Fruit fly (Drosophila melanogaster) whole organism, pupa: ENCODE data around the gene CG32655.

Source experiments
- CG10348 ChIP-seq: fragments of 200-800 bp; sonication (Bioruptor generic); IDR thresholded peaks from 2 replicates; pipeline ENCODE4 v1.3.6; 2022; ENCODE audit warnings: missing biosample characterization, missing genetic modification characterization
- CG12605 ChIP-seq: fragments of 200-800 bp; sonication (Bioruptor generic); IDR thresholded peaks from 2 replicates; pipeline ENCODE4 v1.3.6; 2022; ENCODE audit warnings: missing biosample characterization, missing genetic modification characterization
- CG13204 ChIP-seq: fragments of 200-800 bp; sonication (Bioruptor generic); optimal IDR thresholded peaks from 2 replicates; lab custom pipeline; 2018; ENCODE audit warnings: missing biosample characterization, mild to moderate bottlenecking, missing genetic modification characterization, moderate library complexity
- CG14655 ChIP-seq: fragments of 200-800 bp; sonication (Bioruptor generic); optimal IDR thresholded peaks from 3 replicates; lab custom pipeline; 2017; ENCODE audit warnings: mild to moderate bottlenecking, missing biosample characterization, missing genetic modification reagents, missing genetic modification characterization
- CG15710 ChIP-seq: fragments of 200-800 bp; sonication (Bioruptor generic); optimal IDR thresholded peaks from 2 replicates; lab custom pipeline; 2018; ENCODE audit warnings: missing biosample characterization, mild to moderate bottlenecking, missing genetic modification characterization, moderate library complexity
- CG17806 ChIP-seq: fragments of 200-800 bp; sonication (Bioruptor generic); optimal IDR thresholded peaks from 2 replicates; lab custom pipeline; 2018; ENCODE audit warnings: missing biosample characterization, mild to moderate bottlenecking, missing genetic modification characterization, moderate library complexity
- CG32121 ChIP-seq: fragments of 200-800 bp; sonication (Bioruptor generic); IDR thresholded peaks from 2 replicates; pipeline ENCODE4 v1.3.6; 2022; ENCODE audit warnings: missing biosample characterization, missing genetic modification characterization
- CG34367 ChIP-seq: fragments of 200-800 bp; sonication (Bioruptor generic); optimal IDR thresholded peaks from 2 replicates; lab custom pipeline; 2018; ENCODE audit warnings: missing biosample characterization, mild to moderate bottlenecking, missing genetic modification characterization
- CG4496 ChIP-seq: fragments of 200-800 bp; sonication (Bioruptor generic); IDR thresholded peaks from 3 replicates; pipeline ENCODE4 v1.3.6; 2022; ENCODE audit warnings: missing biosample characterization, missing genetic modification characterization
- CG8159 ChIP-seq: fragments of 200-800 bp; sonication (Bioruptor generic); optimal IDR thresholded peaks from 3 replicates; lab custom pipeline; 2018; ENCODE audit warnings: missing biosample characterization, mild to moderate bottlenecking, missing genetic modification characterization, moderate library complexity
- CG8301 ChIP-seq: fragments of 200-800 bp; sonication (Bioruptor generic); optimal IDR thresholded peaks from 2 replicates; lab custom pipeline; 2018; ENCODE audit warnings: missing biosample characterization, mild to moderate bottlenecking, missing genetic modification characterization
- CG9948 ChIP-seq: fragments of 200-800 bp; sonication (Bioruptor generic); optimal IDR thresholded peaks from 2 replicates; lab custom pipeline; 2018; ENCODE audit warnings: missing biosample characterization, mild to moderate bottlenecking, missing genetic modification characterization, moderate library complexity
- D1 ChIP-seq: fragments of 200-800 bp; sonication (Bioruptor generic); optimal IDR thresholded peaks from 2 replicates; lab custom pipeline; 2018; ENCODE audit warnings: missing biosample characterization, mild to moderate bottlenecking, missing genetic modification characterization, moderate library complexity
- EcR ChIP-seq: fragments of 200-800 bp; sonication (Bioruptor generic); optimal IDR thresholded peaks from 3 replicates; lab custom pipeline; 2019; ENCODE audit warnings: missing biosample characterization, missing genetic modification characterization, mild to moderate bottlenecking, moderate library complexity, missing genetic modification reagents
- Ets98B ChIP-seq: fragments of 200-800 bp; sonication (Bioruptor generic); IDR thresholded peaks from 2 replicates; pipeline ENCODE4 v1.3.6; 2022; ENCODE audit warnings: missing biosample characterization, missing genetic modification characterization
- Pif1A ChIP-seq: fragments of 200-800 bp; sonication (Bioruptor generic); optimal IDR thresholded peaks from 3 replicates; lab custom pipeline; 2016; ENCODE audit warnings: missing biosample characterization, missing genetic modification characterization
- Pif1B ChIP-seq: fragments of 200-800 bp; sonication (Bioruptor generic); optimal IDR thresholded peaks from 3 replicates; lab custom pipeline; 2016; ENCODE audit warnings: missing biosample characterization, missing genetic modification characterization
- Snoo ChIP-seq: fragments of 200-800 bp; sonication (Bioruptor generic); optimal IDR thresholded peaks from 3 replicates; lab custom pipeline; 2017; ENCODE audit warnings: missing biosample characterization, mild to moderate bottlenecking, missing genetic modification characterization, inconsistent platforms
- fd96Ca ChIP-seq: fragments of 200-800 bp; sonication (Bioruptor generic); IDR thresholded peaks from 3 replicates; pipeline ENCODE4 v1.3.6; 2022; ENCODE audit warnings: missing biosample characterization, missing genetic modification characterization
- gl ChIP-seq: fragments of 200-800 bp; sonication (Bioruptor generic); optimal IDR thresholded peaks from 2 replicates; lab custom pipeline; 2018; ENCODE audit warnings: missing biosample characterization, mild to moderate bottlenecking, missing genetic modification characterization
- rn ChIP-seq: fragments of 200-800 bp; sonication (Bioruptor generic); IDR thresholded peaks from 2 replicates; pipeline ENCODE4 v1.3.6; 2022; ENCODE audit warnings: missing biosample characterization, missing genetic modification characterization

CG32655 gene

DNA sequence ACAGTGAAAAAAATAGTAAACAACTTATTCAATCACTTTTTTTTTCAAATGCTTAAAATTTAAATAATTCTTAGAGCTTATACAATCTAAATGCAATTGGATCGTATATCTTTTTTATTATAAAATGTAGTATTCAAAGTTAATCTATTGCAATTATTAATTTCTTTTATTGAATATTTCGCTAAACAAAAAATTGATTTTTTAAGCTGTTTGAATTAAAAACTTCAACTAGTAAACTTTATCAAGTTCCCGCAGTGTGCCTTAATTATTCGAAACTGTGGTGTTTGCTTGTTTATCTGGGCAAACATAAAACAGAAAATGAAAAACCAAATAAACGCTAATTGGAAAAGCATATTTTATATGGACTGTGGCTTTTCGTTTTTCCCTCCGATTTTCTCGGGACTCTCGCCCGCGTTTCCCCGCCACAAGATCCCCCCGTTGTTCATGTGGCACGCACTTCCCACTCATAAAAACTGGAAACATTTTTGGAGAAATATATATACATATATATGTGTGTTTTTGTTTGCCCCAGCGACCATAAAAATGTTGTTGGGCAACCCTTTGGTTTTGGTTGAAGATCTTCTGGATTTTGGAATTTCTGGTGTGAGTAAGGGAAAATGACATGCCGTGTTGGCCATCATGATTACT, 10.2 kb downstream of the CG32655 start:
- TF ChIP-seq Snoo (tag; lab: Kevin White, UChicago), result no peak
- no peak for TF ChIP-seq rn
- TF ChIP-seq CG8159 (tag; lab: Kevin White, UChicago), result no peak
- no peak for TF ChIP-seq CG12605 (GFP tag; lab: Robert Waterston, UW)
- no peak for TF ChIP-seq CG13204 (GFP tag; lab: Kevin White, UChicago)
- TF ChIP-seq Ets98B (GFP tag; lab: Robert Waterston, UW), result no peak
- TF ChIP-seq gl, result no peak
- TF ChIP-seq CG14655 (GFP tag; lab: Kevin White, UChicago), result no peak
- TF ChIP-seq EcR (GFP tag; lab: Kevin White, UChicago), result no peak
- TF ChIP-seq CG10348 (GFP tag; lab: Robert Waterston, UW), result no peak
- no peak for TF ChIP-seq fd96Ca (GFP tag; lab: Robert Waterston, UW)
- TF ChIP-seq CG4496 (GFP tag; lab: Robert Waterston, UW), result no peak
- no peak for TF ChIP-seq D1 (tag; lab: Kevin White, UChicago)
- TF ChIP-seq CG17806 (tag; lab: Kevin White, UChicago), result no peak
- no peak for TF ChIP-seq CG34367 (tag; lab: Kevin White, UChicago)
- no peak for TF ChIP-seq CG9948 (tag; lab: Kevin White, UChicago)
- no peak for TF ChIP-seq Pif1A (GFP tag; lab: Kevin White, UChicago)
- no peak for TF ChIP-seq CG32121
- no peak for TF ChIP-seq Pif1B (GFP tag; lab: Kevin White, UChicago)
- no peak for TF ChIP-seq CG8301 (tag; lab: Kevin White, UChicago)
- TF ChIP-seq, all 21 proteins: peak for 0

DNA sequence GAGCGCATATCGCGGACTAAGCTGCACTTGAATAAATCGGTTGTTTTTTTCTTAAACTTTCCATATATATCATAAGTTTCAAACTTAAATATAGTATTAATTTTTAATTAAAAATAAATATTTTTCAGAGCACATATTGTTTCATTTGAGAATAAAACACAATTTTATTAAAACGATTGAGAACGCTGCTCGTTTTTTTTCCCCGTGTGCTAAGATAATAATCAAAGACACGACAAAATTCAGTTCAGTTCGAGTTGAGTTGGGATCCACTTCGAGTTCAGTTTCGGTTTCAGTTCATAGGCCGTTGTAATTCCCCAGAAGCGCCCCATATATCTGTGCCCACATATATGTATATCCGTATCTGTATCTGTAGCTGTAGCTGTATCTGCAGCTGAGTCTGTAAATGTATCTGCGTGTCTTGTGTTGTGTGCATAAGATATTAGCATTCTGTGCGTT, 12.8 kb downstream of the CG32655 start:
- peak; percentile 50 for TF ChIP-seq Pif1A (GFP tag; lab: Kevin White, UChicago)
- TF ChIP-seq D1 (tag; lab: Kevin White, UChicago), result no peak
- 0 out of 3 replicates have a peak, but pooled peaks have one; percentile 31 for TF ChIP-seq fd96Ca (GFP tag; lab: Robert Waterston, UW)
- TF ChIP-seq CG15710 (tag; lab: Kevin White, UChicago), result peak; percentile 63
- no peak for TF ChIP-seq Ets98B (GFP tag; lab: Robert Waterston, UW)
- no peak for TF ChIP-seq CG13204 (GFP tag; lab: Kevin White, UChicago)
- no peak for TF ChIP-seq CG12605 (GFP tag; lab: Robert Waterston, UW)
- TF ChIP-seq CG8301 (tag; lab: Kevin White, UChicago), result peak; percentile 29
- peak; percentile 42 for TF ChIP-seq Pif1B (GFP tag; lab: Kevin White, UChicago)
- TF ChIP-seq CG4496 (GFP tag; lab: Robert Waterston, UW), result peak; percentile 58; the same call in 2 of the 3 replicates
- TF ChIP-seq CG9948 (tag; lab: Kevin White, UChicago), result peak; percentile 73
- TF ChIP-seq gl, result peak; percentile 13
- peak; percentile 34 for TF ChIP-seq EcR (GFP tag; lab: Kevin White, UChicago)
- TF ChIP-seq Snoo (tag; lab: Kevin White, UChicago), result peak; percentile 52
- no peak for TF ChIP-seq rn
- no peak for TF ChIP-seq CG32121
- peak; percentile 58 for TF ChIP-seq CG14655 (GFP tag; lab: Kevin White, UChicago)
- peak; percentile 70 for TF ChIP-seq CG17806 (tag; lab: Kevin White, UChicago)
- TF ChIP-seq CG34367 (tag; lab: Kevin White, UChicago), result peak; percentile 46
- TF ChIP-seq CG8159 (tag; lab: Kevin White, UChicago), result peak; percentile 71
- TF ChIP-seq CG10348 (GFP tag; lab: Robert Waterston, UW), result no peak

DNA sequence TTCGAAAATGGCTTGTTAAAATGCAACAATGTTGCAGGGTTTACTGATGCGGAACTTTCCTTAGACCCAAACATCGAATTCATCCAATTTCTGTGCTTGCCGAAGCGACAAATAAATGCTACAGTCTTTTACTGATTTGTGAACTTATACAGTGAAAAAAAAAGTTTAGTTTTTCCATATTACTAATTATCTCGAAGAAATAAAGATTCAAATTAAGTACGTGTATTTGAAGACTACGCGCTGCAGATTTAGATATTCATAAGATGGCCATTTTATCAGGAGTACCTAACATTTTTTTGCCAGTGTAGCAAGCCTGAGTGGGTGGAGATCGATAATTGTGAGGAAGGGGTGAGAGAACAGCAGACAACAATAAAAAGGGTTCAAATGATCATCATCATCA, 14.2 kb downstream of the CG32655 start:
- no peak for TF ChIP-seq gl
- TF ChIP-seq Pif1B (GFP tag; lab: Kevin White, UChicago), result peak; percentile 9
- TF ChIP-seq EcR (GFP tag; lab: Kevin White, UChicago), result no peak
- TF ChIP-seq Pif1A (GFP tag; lab: Kevin White, UChicago), result peak; percentile 46
- no peak for TF ChIP-seq CG10348 (GFP tag; lab: Robert Waterston, UW)
- peak; percentile 22 for TF ChIP-seq CG8159 (tag; lab: Kevin White, UChicago)
- TF ChIP-seq Snoo (tag; lab: Kevin White, UChicago), result peak; percentile 20
- TF ChIP-seq CG4496 (GFP tag; lab: Robert Waterston, UW), result peak; percentile 70
- TF ChIP-seq Ets98B (GFP tag; lab: Robert Waterston, UW), result 0 out of 2 replicates have a peak, but pooled peaks have one; percentile 17
- no peak for TF ChIP-seq CG8301 (tag; lab: Kevin White, UChicago)

DNA sequence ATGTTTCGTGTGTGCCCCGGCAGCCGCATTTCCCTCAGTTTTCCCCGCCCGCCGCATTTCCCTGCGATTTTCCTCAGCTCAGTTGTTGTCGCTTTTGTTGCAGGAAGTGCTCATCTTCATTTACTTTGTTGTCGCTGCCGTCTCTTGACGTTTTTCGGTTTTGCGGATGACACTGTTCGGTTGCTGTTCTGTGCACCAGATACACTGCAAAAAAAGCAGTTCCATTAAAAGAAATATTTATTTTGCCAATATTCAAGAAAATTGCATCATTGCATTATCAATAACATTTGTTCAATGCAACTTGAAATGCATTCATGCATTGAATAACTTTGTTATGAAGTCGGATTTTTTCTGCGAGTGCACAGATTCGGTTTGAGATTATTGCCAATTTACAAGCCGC, 18.1 kb downstream of the CG32655 start:
- TF ChIP-seq CG8159 (tag; lab: Kevin White, UChicago) (peak; percentile 76), CG17806 (tag; lab: Kevin White, UChicago) (peak; percentile 75), Pif1B (GFP tag; lab: Kevin White, UChicago) (peak; percentile 29), Snoo (tag; lab: Kevin White, UChicago) (no peak), CG34367 (tag; lab: Kevin White, UChicago) (peak; percentile 66), CG13204 (GFP tag; lab: Kevin White, UChicago) (peak; percentile 15), CG15710 (tag; lab: Kevin White, UChicago) (peak; percentile 67), fd96Ca (GFP tag; lab: Robert Waterston, UW) (peak; percentile 94), CG4496 (GFP tag; lab: Robert Waterston, UW) (peak; percentile 94), rn (peak; percentile 81), CG32121 (peak; percentile 89), CG9948 (tag; lab: Kevin White, UChicago) (peak; percentile 77), CG12605 (GFP tag; lab: Robert Waterston, UW) (peak; percentile 69), CG14655 (GFP tag; lab: Kevin White, UChicago) (peak; percentile 91), CG8301 (tag; lab: Kevin White, UChicago) (peak; percentile 89), gl (peak; percentile 42), CG10348 (GFP tag; lab: Robert Waterston, UW) (peak; percentile 58), EcR (GFP tag; lab: Kevin White, UChicago) (no peak), Ets98B (GFP tag; lab: Robert Waterston, UW) (peak; percentile 91), Pif1A (GFP tag; lab: Kevin White, UChicago) (peak; percentile 60), D1 (tag; lab: Kevin White, UChicago) (peak; percentile 38)
